Fruit fly (Drosophila melanogaster) whole organism, prepupa: ENCODE results near the gene nis.

Source experiments
- Blimp-1 ChIP-seq: fragments of 200-800 bp; sonication (Bioruptor generic); optimal IDR thresholded peaks from 3 replicates; lab custom pipeline; 2017; ENCODE audit warnings: missing biosample characterization, missing genetic modification characterization, mild to moderate bottlenecking, moderate library complexity, missing genetic modification reagents
- CG10631 ChIP-seq: fragments of 200-800 bp; sonication (Bioruptor generic); optimal IDR thresholded peaks from 2 replicates; lab custom pipeline; 2016; ENCODE audit warnings: missing biosample characterization, missing genetic modification characterization
- CG10669 ChIP-seq: fragments of 200-800 bp; sonication (Bioruptor generic); optimal IDR thresholded peaks from 3 replicates; lab custom pipeline; 2018; ENCODE audit warnings: missing biosample characterization, mild to moderate bottlenecking, missing genetic modification characterization, moderate library complexity
- CG11294 ChIP-seq: fragments of 200-800 bp; sonication (Bioruptor generic); IDR thresholded peaks from 2 replicates; pipeline ENCODE4 v1.3.6; 2022; ENCODE audit warnings: missing biosample characterization, missing genetic modification characterization
- CG11762 ChIP-seq: fragments of 200-800 bp; sonication (Bioruptor generic); optimal IDR thresholded peaks from 3 replicates; lab custom pipeline; 2016; ENCODE audit warnings: missing biosample characterization, missing genetic modification characterization; ENCODE audit not compliant: insufficient read depth
- CG11902 ChIP-seq: fragments of 200-800 bp; sonication (Bioruptor generic); optimal IDR thresholded peaks from 3 replicates; lab custom pipeline; 2016; ENCODE audit warnings: missing biosample characterization, missing genetic modification characterization
- CG15336 ChIP-seq: fragments of 200-800 bp; sonication (Bioruptor generic); IDR thresholded peaks from 2 replicates; pipeline ENCODE4 v1.3.6; 2022; ENCODE audit warnings: missing biosample characterization, missing genetic modification characterization
- CG1621 ChIP-seq: fragments of 200-800 bp; sonication (Bioruptor generic); optimal IDR thresholded peaks from 3 replicates; lab custom pipeline; 2018; ENCODE audit warnings: missing biosample characterization, mild to moderate bottlenecking, missing genetic modification characterization
- CG31627 ChIP-seq: fragments of 200-800 bp; sonication (Bioruptor generic); optimal IDR thresholded peaks from 3 replicates; lab custom pipeline; 2016; ENCODE audit warnings: missing biosample characterization, missing genetic modification characterization
- CG32006 ChIP-seq: fragments of 200-800 bp; sonication (Bioruptor generic); optimal IDR thresholded peaks from 3 replicates; lab custom pipeline; 2017; ENCODE audit warnings: missing biosample characterization, mild to moderate bottlenecking, missing genetic modification characterization
- CG34406 ChIP-seq: fragments of 200-800 bp; sonication (Bioruptor generic); optimal IDR thresholded peaks from 3 replicates; lab custom pipeline; 2016; ENCODE audit warnings: missing biosample characterization, missing genetic modification characterization
- CG3919 ChIP-seq: fragments of 200-800 bp; sonication (Bioruptor generic); optimal IDR thresholded peaks from 3 replicates; lab custom pipeline; 2016; ENCODE audit warnings: missing biosample characterization, missing genetic modification characterization
- CG4318 ChIP-seq: fragments of 200-800 bp; sonication (Bioruptor generic); optimal IDR thresholded peaks from 3 replicates; lab custom pipeline; 2017; ENCODE audit warnings: missing biosample characterization, mild to moderate bottlenecking, missing genetic modification characterization
- CG6163 ChIP-seq: fragments of 200-800 bp; sonication (Bioruptor generic); IDR thresholded peaks from 3 replicates; pipeline ENCODE4 v1.3.6; 2022; ENCODE audit warnings: missing biosample characterization, missing genetic modification characterization
- CG6276 ChIP-seq: fragments of 200-800 bp; sonication (Bioruptor generic); optimal IDR thresholded peaks from 2 replicates; lab custom pipeline; 2017; ENCODE audit warnings: missing biosample characterization, mild to moderate bottlenecking, missing genetic modification characterization
- CG6792 ChIP-seq: fragments of 200-800 bp; sonication (Bioruptor generic); optimal IDR thresholded peaks from 3 replicates; lab custom pipeline; 2016; ENCODE audit warnings: missing biosample characterization, missing genetic modification characterization
- CG6808 ChIP-seq: fragments of 200-800 bp; sonication (Bioruptor generic); optimal IDR thresholded peaks from 3 replicates; lab custom pipeline; 2017; ENCODE audit warnings: missing biosample characterization, missing genetic modification characterization, mild to moderate bottlenecking, moderate library complexity, missing genetic modification reagents
- CG7368 ChIP-seq: fragments of 200-800 bp; sonication (Bioruptor generic); optimal IDR thresholded peaks from 3 replicates; lab custom pipeline; 2016; ENCODE audit warnings: missing biosample characterization, missing genetic modification characterization
- CG8119 ChIP-seq: fragments of 200-800 bp; sonication (Bioruptor generic); IDR thresholded peaks from 3 replicates; pipeline ENCODE4 v1.3.6; 2022; ENCODE audit warnings: missing biosample characterization, missing genetic modification characterization
- CG8319 ChIP-seq: fragments of 200-800 bp; sonication (Bioruptor generic); optimal IDR thresholded peaks from 3 replicates; lab custom pipeline; 2016; ENCODE audit warnings: missing biosample characterization, missing genetic modification characterization
- CG9139 ChIP-seq: fragments of 200-800 bp; sonication (Bioruptor generic); optimal IDR thresholded peaks from 3 replicates; lab custom pipeline; 2017; ENCODE audit warnings: missing biosample characterization, mild to moderate bottlenecking, missing genetic modification characterization
- Eip75B ChIP-seq: fragments of 200-800 bp; sonication (Bioruptor generic); optimal IDR thresholded peaks from 3 replicates; lab custom pipeline; 2016; ENCODE audit warnings: missing biosample characterization, missing genetic modification characterization
- Eip93F ChIP-seq: fragments of 200-800 bp; sonication (Bioruptor generic); optimal IDR thresholded peaks from 2 replicates; lab custom pipeline; 2016; ENCODE audit warnings: missing biosample characterization, mild to moderate bottlenecking, missing genetic modification characterization
- Ets21C ChIP-seq: fragments of 200-800 bp; sonication (Bioruptor generic); optimal IDR thresholded peaks from 3 replicates; lab custom pipeline; 2016; ENCODE audit warnings: missing biosample characterization, missing genetic modification characterization
- Ets96B ChIP-seq: fragments of 200-800 bp; optimal IDR thresholded peaks from 2 replicates; lab custom pipeline; 2019; ENCODE audit warnings: missing biosample characterization, mild to moderate bottlenecking, missing genetic modification characterization, moderate library complexity
- Hr38 ChIP-seq: sonication (Bioruptor generic); optimal IDR thresholded peaks from 2 replicates; lab custom pipeline; 2016; ENCODE audit warnings: missing biosample characterization, missing genetic modification characterization
- Hr39 ChIP-seq: fragments of 200-800 bp; sonication (Bioruptor generic); optimal IDR thresholded peaks from 2 replicates; lab custom pipeline; 2016; ENCODE audit warnings: missing biosample characterization, missing genetic modification characterization
- Hr4 ChIP-seq: fragments of 200-800 bp; sonication (Bioruptor generic); optimal IDR thresholded peaks from 3 replicates; lab custom pipeline; 2016; ENCODE audit warnings: missing biosample characterization, missing genetic modification characterization
- Lpt ChIP-seq: fragments of 200-800 bp; sonication (Bioruptor generic); optimal IDR thresholded peaks from 3 replicates; lab custom pipeline; 2016; ENCODE audit warnings: missing biosample characterization, missing genetic modification characterization
- OdsH ChIP-seq: fragments of 200-800 bp; sonication (Bioruptor generic); optimal IDR thresholded peaks from 3 replicates; lab custom pipeline; 2016; ENCODE audit warnings: missing biosample characterization, missing genetic modification characterization
- Smox ChIP-seq: fragments of 200-800 bp; sonication (Bioruptor generic); optimal IDR thresholded peaks from 3 replicates; lab custom pipeline; 2016; ENCODE audit warnings: missing biosample characterization, missing genetic modification characterization
- Sox15 ChIP-seq: fragments of 200-800 bp; sonication (Bioruptor generic); optimal IDR thresholded peaks from 3 replicates; lab custom pipeline; 2016; ENCODE audit warnings: missing biosample characterization, missing genetic modification characterization
- achi ChIP-seq: fragments of 200-800 bp; sonication (Bioruptor generic); optimal IDR thresholded peaks from 3 replicates; lab custom pipeline; 2016; ENCODE audit warnings: missing biosample characterization, missing genetic modification characterization
- acj6 ChIP-seq: fragments of 200-800 bp; sonication (Bioruptor generic); optimal IDR thresholded peaks from 3 replicates; lab custom pipeline; 2016; ENCODE audit warnings: missing biosample characterization, missing genetic modification characterization
- cyc ChIP-seq: fragments of 200-800 bp; sonication (Bioruptor generic); optimal IDR thresholded peaks from 3 replicates; lab custom pipeline; 2016; ENCODE audit warnings: missing biosample characterization, missing genetic modification characterization
- dac ChIP-seq: fragments of 200-800 bp; sonication (Bioruptor generic); optimal IDR thresholded peaks from 2 replicates; lab custom pipeline; 2017; ENCODE audit warnings: missing biosample characterization, mild to moderate bottlenecking, missing genetic modification characterization
- dsx ChIP-seq: fragments of 200-800 bp; optimal IDR thresholded peaks from 3 replicates; lab custom pipeline; 2019; ENCODE audit warnings: missing biosample characterization, mild to moderate bottlenecking, missing genetic modification characterization, moderate library complexity; ENCODE audit not compliant: poor library complexity, severe bottlenecking
- eg ChIP-seq: fragments of 200-800 bp; sonication (Bioruptor generic); IDR thresholded peaks from 3 replicates; pipeline ENCODE4 v1.3.6; 2022; ENCODE audit warnings: missing biosample characterization, missing genetic modification characterization
- esn ChIP-seq: fragments of 200-800 bp; sonication (Bioruptor generic); optimal IDR thresholded peaks from 2 replicates; lab custom pipeline; 2016; ENCODE audit warnings: missing biosample characterization, mild to moderate bottlenecking, missing genetic modification characterization, moderate library complexity
- fkh ChIP-seq: fragments of 200-800 bp; sonication (Bioruptor generic); optimal IDR thresholded peaks from 3 replicates; lab custom pipeline; 2017; ENCODE audit warnings: missing biosample characterization, mild to moderate bottlenecking, missing genetic modification characterization, moderate library complexity
- lz ChIP-seq: fragments of 200-800 bp; sonication (Bioruptor generic); optimal IDR thresholded peaks from 3 replicates; lab custom pipeline; 2016; ENCODE audit warnings: missing biosample characterization, missing genetic modification characterization
- net ChIP-seq: fragments of 200-800 bp; sonication (Bioruptor generic); optimal IDR thresholded peaks from 3 replicates; lab custom pipeline; 2016; ENCODE audit warnings: missing biosample characterization, missing genetic modification characterization
- pdm3 ChIP-seq: fragments of 200-800 bp; sonication (Bioruptor generic); optimal IDR thresholded peaks from 3 replicates; lab custom pipeline; 2016; ENCODE audit warnings: missing biosample characterization, missing genetic modification characterization
- spab ChIP-seq: fragments of 200-800 bp; sonication (Bioruptor generic); optimal IDR thresholded peaks from 2 replicates; lab custom pipeline; 2017; ENCODE audit warnings: missing biosample characterization, mild to moderate bottlenecking, missing genetic modification characterization, missing genetic modification reagents
- svp ChIP-seq: fragments of 200-800 bp; sonication (Bioruptor generic); peaks from one replicate; lab custom pipeline; 2016; ENCODE audit warnings: missing biosample characterization, missing genetic modification characterization
- vri ChIP-seq: fragments of 200-800 bp; sonication (Bioruptor generic); optimal IDR thresholded peaks from 3 replicates; lab custom pipeline; 2016; ENCODE audit warnings: missing biosample characterization, mild to moderate bottlenecking, missing genetic modification characterization

nis gene

dm6 chr2L:1611122-1611521 is 24.2 kb upstream of the nis start, which contains the start of the genes Rab3GAP1 and CG14352 (continued):
- peak; percentile 91 for TF ChIP-seq Hr39 (GFP tag; lab: Kevin White, UChicago)
- peak; percentile 77 for TF ChIP-seq achi (GFP tag; lab: Kevin White, UChicago)
- TF ChIP-seq CG32006 = peak; percentile 78
- TF ChIP-seq Sox15 (GFP tag; lab: Kevin White, UChicago) = peak; percentile 82
- peak; percentile 87 for TF ChIP-seq acj6
- TF ChIP-seq CG8319 = peak; percentile 61
- TF ChIP-seq Blimp-1 (GFP tag; lab: Kevin White, UChicago) = peak; percentile 45
- peak; percentile 65 for TF ChIP-seq vri (GFP tag; lab: Kevin White, UChicago)
- TF ChIP-seq CG6808 (GFP tag; lab: Kevin White, UChicago) = peak; percentile 49
- peak; percentile 65 for TF ChIP-seq CG4318 (GFP tag; lab: Kevin White, UChicago)
- peak; percentile 90 for TF ChIP-seq lz (GFP tag; lab: Kevin White, UChicago)
- TF ChIP-seq CG6792 (GFP tag; lab: Kevin White, UChicago) = peak; percentile 73
- TF ChIP-seq Ets21C (GFP tag; lab: Kevin White, UChicago) = peak; percentile 83
- TF ChIP-seq CG6276 (GFP tag; lab: Kevin White, UChicago) = no peak
- peak; percentile 49 for TF ChIP-seq dsx (GFP tag; lab: Kevin White, UChicago)
- TF ChIP-seq CG11762 (GFP tag; lab: Kevin White, UChicago) = peak; percentile 55
- no peak for TF ChIP-seq Eip93F (GFP tag; lab: Kevin White, UChicago)
- TF ChIP-seq OdsH = peak; percentile 84
- TF ChIP-seq pdm3 (GFP tag; lab: Kevin White, UChicago) = peak; percentile 86

DNA sequence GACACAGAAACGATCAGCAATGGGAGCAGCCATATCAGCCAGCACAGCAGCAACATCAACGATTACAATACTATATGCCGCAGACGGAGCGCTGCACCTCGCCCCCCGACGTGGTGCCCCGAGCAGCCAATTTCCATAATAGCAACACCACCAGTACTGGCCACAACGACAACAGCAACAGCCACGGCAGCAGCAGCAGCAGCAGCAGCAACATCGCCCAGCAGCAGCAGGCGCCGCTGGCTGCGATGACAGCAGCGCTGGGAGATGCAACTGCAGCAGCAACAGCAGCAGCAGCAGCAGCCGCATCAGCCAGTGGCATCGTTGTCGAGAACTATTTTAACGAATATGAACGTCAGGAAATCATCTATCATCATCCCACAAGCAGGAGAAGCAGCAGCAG is 19.8 kb upstream of the nis start:
- TF ChIP-seq eg (no peak), Ets21C (GFP tag; lab: Kevin White, UChicago) (no peak), spab (GFP tag; lab: Kevin White, UChicago) (no peak), CG10669 (GFP tag; lab: Kevin White, UChicago) (no peak), CG8319 (no peak), CG3919 (peak; percentile 60)
- TF ChIP-seq, all 60 proteins: peak for 1

DNA sequence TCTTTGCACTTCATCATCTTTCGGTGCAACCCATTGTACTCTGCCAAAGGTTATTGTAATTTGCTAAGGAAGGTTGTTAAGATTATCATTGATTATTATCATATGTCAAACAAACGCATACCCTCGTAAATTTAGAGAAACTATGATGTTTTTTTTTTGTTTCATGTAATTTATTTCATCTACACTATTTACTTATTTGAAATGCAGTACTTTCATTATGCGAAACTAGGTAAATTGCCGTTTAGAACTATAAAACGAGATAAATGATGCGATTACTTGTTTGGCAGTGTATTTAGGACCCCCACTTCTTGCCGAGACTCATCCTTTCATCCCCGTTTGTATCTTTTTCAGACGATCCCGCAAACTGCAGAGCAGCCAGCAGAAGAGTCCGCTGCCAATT is 16.9 kb upstream of the nis start:
- TF ChIP-seq acj6 (no peak), CG10669 (GFP tag; lab: Kevin White, UChicago) (peak; percentile 45), CG34406 (GFP tag; lab: Kevin White, UChicago) (no peak), CG15336 (GFP tag; lab: Robert Waterston, UW) (no peak), net (GFP tag; lab: Kevin White, UChicago) (no peak), vri (GFP tag; lab: Kevin White, UChicago) (no peak), CG10631 (GFP tag; lab: Kevin White, UChicago) (peak; percentile 41), CG9139 (no peak), CG4318 (GFP tag; lab: Kevin White, UChicago) (no peak), Ets96B (peak; percentile 14), CG3919 (peak; percentile 2), CG11902 (GFP tag; lab: Kevin White, UChicago) (no peak), Eip93F (GFP tag; lab: Kevin White, UChicago) (no peak), OdsH (no peak), spab (GFP tag; lab: Kevin White, UChicago) (peak; percentile 16), esn (GFP tag; lab: Kevin White, UChicago) (peak; percentile 30), Hr4 (GFP tag; lab: Kevin White, UChicago) (no peak), Hr38 (no peak), Eip75B (GFP tag; lab: Kevin White, UChicago) (peak; percentile 19), CG7368 (no peak), CG6276 (GFP tag; lab: Kevin White, UChicago) (no peak), lz (GFP tag; lab: Kevin White, UChicago) (no peak), CG31627 (no peak), CG6163 (GFP tag; lab: Robert Waterston, UW) (no peak), Smox (no peak), Lpt (GFP tag; lab: Kevin White, UChicago) (no peak), dac (GFP tag; lab: Kevin White, UChicago) (no peak), CG6792 (GFP tag; lab: Kevin White, UChicago) (no peak), cyc (GFP tag; lab: Kevin White, UChicago) (no peak), fkh (GFP tag; lab: Kevin White, UChicago) (no peak), CG8119 (GFP tag; lab: Robert Waterston, UW) (no peak), dsx (GFP tag; lab: Kevin White, UChicago) (peak; percentile 21), eg (no peak), Ets21C (GFP tag; lab: Kevin White, UChicago) (no peak), svp (no peak), pdm3 (GFP tag; lab: Kevin White, UChicago) (peak; percentile 23), Hr39 (GFP tag; lab: Kevin White, UChicago) (no peak), CG11294 (GFP tag; lab: Robert Waterston, UW) (no peak), CG1621 (tag; lab: Kevin White, UChicago) (no peak)
